Worm (Caenorhabditis elegans): ENCODE data around the gene clhm-1.

clhm-1 gene

ce11 chrII:6853059-6853466, 17.7 kb downstream of the clhm-1 start (continued):
- TF ChIP-seq D2030.7 (GFP tag; IDR thresholded peaks at IDR 0.05): peak; percentile 46; the same call in 1 of the 2 replicates
- no peak for TF ChIP-seq C17E4.6 (GFP tag; IDR thresholded peaks at IDR 0.05)
- 0 out of 2 replicates have a peak, but pooled peaks have one; percentile 9 for TF ChIP-seq ekl-4 (GFP tag; IDR thresholded peaks at IDR 0.05)

- TF ChIP-seq egl-44 (GFP tag; IDR thresholded peaks at IDR 0.05): no peak
- TF ChIP-seq egrh-3 (GFP tag; IDR thresholded peaks at IDR 0.05): no peak
- no peak for TF ChIP-seq snpc-3.4 (tag; optimal IDR thresholded peaks at IDR 0.05)
Observed at ce11 chrII:6851938-6852337, 18.9 kb downstream of the clhm-1 start, which contains the start of gene C04A2.15. Gene C04A2.15 (plus strand): TSS chrII:6852236.

ce11 chrII:6849308-6849707, 21.5 kb downstream of the clhm-1 start:
- TF ChIP-seq K11D2.4 (GFP tag; IDR thresholded peaks at IDR 0.05) (peak; percentile 54; the same call in 1 of the 2 replicates), B0336.3 (GFP tag; IDR thresholded peaks at IDR 0.05) (no peak), C06A6.2 (GFP tag; conservative IDR thresholded peaks at IDR 0.05) (peak; percentile 47), F55B11.4 (tag; optimal IDR thresholded peaks at IDR 0.05; ENCODE audit: borderline replicate concordance, insufficient read depth) (no peak), chd-7 (tag; optimal IDR thresholded peaks at IDR 0.05) (peak; percentile 44), Y56A3A.18 (GFP tag; IDR thresholded peaks at IDR 0.05) (no peak), F10E7.11 (tag; optimal IDR thresholded peaks at IDR 0.05) (no peak), let-526 (GFP tag; IDR thresholded peaks at IDR 0.05) (no peak), F39B2.1 (GFP tag; IDR thresholded peaks at IDR 0.05) (no peak), ztf-6 (GFP tag; IDR thresholded peaks at IDR 0.05) (peak; percentile 57; the same call in 1 of the 2 replicates), sdz-38 (tag; optimal IDR thresholded peaks at IDR 0.05) (no peak), ceh-91 (GFP tag; IDR thresholded peaks at IDR 0.05) (no peak), ama-1 (optimal IDR thresholded peaks at IDR 0.05) (no peak), ama-1 (GFP tag; optimal IDR thresholded peaks at IDR 0.05) (no peak), snpc-4 (GFP tag; optimal IDR thresholded peaks at IDR 0.05) (no peak), snpc-4 (tag; optimal IDR thresholded peaks at IDR 0.05) (no peak), F37B4.10 (GFP tag; IDR thresholded peaks at IDR 0.05) (no peak), egl-18 (GFP tag; IDR thresholded peaks at IDR 0.05) (no peak), ztf-26 (tag; optimal IDR thresholded peaks at IDR 0.05) (peak; percentile 33), somi-1 (GFP tag; optimal IDR thresholded peaks at IDR 0.05) (peak; percentile 70), lin-40 (tag; optimal IDR thresholded peaks at IDR 0.05) (peak; percentile 27), ceh-58 (GFP tag; IDR thresholded peaks at IDR 0.05) (no peak), F49E8.2 (tag; optimal IDR thresholded peaks at IDR 0.05; ENCODE audit: insufficient read depth) (no peak), mel-28 (tag; optimal IDR thresholded peaks at IDR 0.05; ENCODE audit: borderline replicate concordance) (no peak), Y79H2A.3 (GFP tag; conservative IDR thresholded peaks at IDR 0.05) (no peak), F22D6.2 (tag; optimal IDR thresholded peaks at IDR 0.05) (no peak), ceh-79 (tag; optimal IDR thresholded peaks at IDR 0.05) (no peak), ztf-28 (GFP tag; IDR thresholded peaks at IDR 0.05) (no peak), ztf-22 (GFP tag; optimal IDR thresholded peaks at IDR 0.05) (no peak), die-1 (tag; optimal IDR thresholded peaks at IDR 0.05) (peak; percentile 36), lin-35 (GFP tag; optimal IDR thresholded peaks at IDR 0.05) (no peak), cebp-1 (GFP tag; IDR thresholded peaks at IDR 0.05) (no peak), cebp-1 (tag; optimal IDR thresholded peaks at IDR 0.05) (peak; percentile 16), B0035.1 (tag; optimal IDR thresholded peaks at IDR 0.05) (no peak), unc-130 (GFP tag; optimal IDR thresholded peaks at IDR 0.05) (no peak)
